Fruit fly (Drosophila melanogaster) Kc167 (cell line): Measurements from ENCODE around the gene Mt2.

Source experiments
- Myc ChIP-seq: fragments of >200 bp; optimal IDR thresholded peaks from 2 replicates; lab custom pipeline; 2017; ENCODE audit warnings: missing external identifiers
- Sin3A ChIP-seq: fragments of >200 bp; optimal IDR thresholded peaks from 2 replicates; lab custom pipeline; 2018; ENCODE audit warnings: missing external identifiers
- h ChIP-seq: fragments of >200 bp; optimal IDR thresholded peaks from 3 replicates; lab custom pipeline; 2018; ENCODE audit warnings: missing external identifiers
- insv ChIP-seq: fragments of >200 bp; optimal IDR thresholded peaks from 3 replicates; lab custom pipeline; 2018; ENCODE audit warnings: missing external identifiers
- psq ChIP-seq: fragments of >200 bp; optimal IDR thresholded peaks from 2 replicates; lab custom pipeline; 2017; ENCODE audit warnings: missing external identifiers
- ttk ChIP-seq: sonication (Bioruptor generic); optimal IDR thresholded peaks from 2 replicates; lab custom pipeline; 2017; ENCODE audit warnings: missing external identifiers

The Mt2 gene

dm6 chr2L:12137708-12138107 lies 41.4 kb downstream of the Mt2 start, which contains the start of gene Gr33a:
Gene Gr33a (plus strand): TSS chr2L:12138008.
- no peak for TF ChIP-seq ttk (lab: Kevin White, UChicago)
- TF ChIP-seq Sin3A, result no peak
- no peak for TF ChIP-seq insv (lab: Kevin White, UChicago)
- TF ChIP-seq psq (lab: Kevin White, UChicago), result no peak

DNA sequence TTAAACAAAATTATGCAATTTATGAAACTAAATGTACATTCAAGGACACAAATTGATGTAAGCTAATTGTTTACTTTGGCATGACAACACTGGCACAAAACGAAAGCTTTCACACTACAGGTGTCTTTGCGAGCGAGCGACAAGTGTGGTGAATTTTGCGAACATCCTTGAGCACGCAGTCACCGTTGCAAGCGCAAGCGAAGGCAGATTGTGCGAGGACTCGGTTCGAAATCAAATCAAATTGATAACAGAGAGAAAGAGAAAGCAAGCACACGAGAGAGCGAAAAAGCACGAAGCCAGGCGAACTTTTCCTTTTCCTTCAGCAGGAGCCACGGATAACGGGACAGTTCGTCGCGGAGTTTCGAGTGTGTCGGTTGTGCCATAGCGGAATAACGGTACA lies 46.1 kb downstream of the Mt2 start, which contains the start of gene CG31760:
Gene CG31760 (plus strand): TSS at position 342 of the 400 bp plus-strand sequence.
- TF ChIP-seq insv (lab: Kevin White, UChicago) (no peak), h (lab: Kevin White, UChicago) (no peak), Sin3A (no peak), ttk (lab: Kevin White, UChicago) (no peak), Myc (lab: Kevin White, UChicago) (no peak)
